Fruit fly (Drosophila melanogaster) whole organism: ENCODE data around the gene sNPF.

Source experiments
- CG8478 ChIP-seq: fragments of >200 bp; optimal IDR thresholded peaks from 2 replicates; lab custom pipeline; 2018; ENCODE audit warnings: inconsistent platforms
- Dll ChIP-seq: fragments of >200 bp; optimal IDR thresholded peaks from 2 replicates; lab custom pipeline; 2017

DNA sequence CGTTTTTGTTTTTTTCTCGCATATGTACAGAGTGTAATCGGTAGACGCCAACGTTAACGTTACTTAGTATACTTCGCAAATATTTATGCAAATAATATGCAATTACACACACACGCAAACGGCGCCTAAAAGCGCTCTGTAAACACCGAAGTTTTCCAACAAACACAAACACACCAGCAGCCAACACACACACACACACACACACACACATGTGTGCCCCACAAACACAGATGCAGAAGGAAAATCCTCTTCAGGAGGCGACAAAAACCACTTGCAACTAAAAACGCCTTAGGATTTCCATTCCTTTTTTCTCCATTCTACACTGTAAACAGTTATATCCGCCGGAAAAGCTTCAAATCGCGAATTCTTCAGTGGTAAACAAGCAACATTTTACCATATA, 29.7 kb downstream of the sNPF start:
- TF ChIP-seq CG8478 (lab: Kevin White, UChicago) (no peak), Dll (lab: Kevin White, UChicago) (no peak)
